Fruit fly (Drosophila melanogaster) Kc167 (cell line): ENCODE measurements around the gene CG46465.

Experiments
- Myc ChIP-seq: fragments of >200 bp; optimal IDR thresholded peaks from 2 replicates; lab custom pipeline; 2017; ENCODE audit warnings: missing external identifiers
- Sin3A ChIP-seq: fragments of >200 bp; optimal IDR thresholded peaks from 2 replicates; lab custom pipeline; 2018; ENCODE audit warnings: missing external identifiers
- insv ChIP-seq: fragments of >200 bp; optimal IDR thresholded peaks from 3 replicates; lab custom pipeline; 2018; ENCODE audit warnings: missing external identifiers
- ttk ChIP-seq: sonication (Bioruptor generic); optimal IDR thresholded peaks from 2 replicates; lab custom pipeline; 2017; ENCODE audit warnings: missing external identifiers

- TF ChIP-seq ttk (lab: Kevin White, UChicago), result no peak
- TF ChIP-seq Sin3A (lab: Kevin White, UChicago), result no peak
- TF ChIP-seq Myc, result no peak
- TF ChIP-seq insv (lab: Kevin White, UChicago), result no peak
These were observed 35.1 kb downstream of the CG46465 start, which contains the start of gene Sidpn for dm6 chr2L:19027246-19027886.
